Fruit fly (Drosophila melanogaster): Measurements from ENCODE around the gene hh.

The hh gene

DNA sequence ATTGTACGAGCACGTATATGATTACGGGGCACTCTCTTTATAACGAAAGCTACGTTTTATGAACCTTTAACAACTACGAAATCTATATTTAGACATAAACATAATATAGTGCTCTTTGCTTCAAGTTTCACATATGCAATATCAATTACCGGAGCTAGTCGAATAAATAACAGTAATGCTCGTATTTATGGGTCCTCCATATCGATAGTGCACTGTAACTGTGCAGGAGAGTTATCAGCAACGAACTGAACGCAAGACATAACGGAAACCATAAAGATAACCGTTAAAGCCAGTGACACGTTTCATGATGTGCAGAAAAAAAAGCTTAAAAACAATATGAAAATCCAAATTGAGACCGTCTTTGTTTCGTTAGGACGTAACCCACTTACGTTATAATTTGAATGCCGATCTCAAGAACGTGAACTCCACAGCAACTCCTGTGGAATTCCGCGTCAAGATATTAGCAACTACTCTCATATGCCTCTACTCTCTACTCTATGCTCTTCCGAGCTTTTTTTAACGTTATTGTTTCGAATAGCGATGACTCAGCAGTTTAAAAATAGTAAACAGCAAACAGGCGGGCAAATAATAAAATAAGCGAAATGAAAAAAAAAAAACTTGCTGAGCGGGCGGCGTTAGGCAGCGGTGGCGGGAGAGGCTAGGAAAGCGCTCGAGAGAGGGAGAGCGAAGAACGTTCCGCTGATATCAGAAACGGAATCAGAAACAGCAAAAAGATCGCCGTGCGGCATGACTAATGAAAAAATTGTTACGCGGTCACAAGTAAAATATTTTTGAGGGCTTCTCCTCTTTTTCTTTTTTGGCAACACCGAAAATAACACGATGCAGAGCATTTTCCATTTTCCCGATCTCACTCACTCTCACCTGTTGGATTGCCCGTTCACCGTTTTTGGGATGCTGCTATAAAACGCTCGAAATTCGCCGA lies 48.5 kb upstream of the hh start (continued):
- peak; percentile 43 for TF ChIP-seq exex (tag; optimal IDR thresholded peaks at IDR 0.05)
- TF ChIP-seq YL-1 (GFP tag; optimal IDR thresholded peaks at IDR 0.05): no peak
- TF ChIP-seq sisA (GFP tag; IDR thresholded peaks at IDR 0.05): peak; percentile 76
- peak; percentile 52 for TF ChIP-seq pnt (GFP tag; optimal IDR thresholded peaks at IDR 0.05)
- peak; percentile 81 for TF ChIP-seq CG32532 (GFP tag; IDR thresholded peaks at IDR 0.05)
- peak; percentile 84 for TF ChIP-seq CG11695 (GFP tag; IDR thresholded peaks at IDR 0.05)
- peak; percentile 75 for TF ChIP-seq CG17361 (GFP tag; IDR thresholded peaks at IDR 0.05)
- TF ChIP-seq kni (GFP tag; optimal IDR thresholded peaks at IDR 0.05): no peak
- TF ChIP-seq croc (GFP tag; conservative IDR thresholded peaks at IDR 0.05): 0 out of 3 replicates have a peak, but pooled peaks have one; percentile 14
- peak; percentile 5 for TF ChIP-seq CTCF (GFP tag; optimal IDR thresholded peaks at IDR 0.05)
- TF ChIP-seq CG4424 (GFP tag; optimal IDR thresholded peaks at IDR 0.05): peak; percentile 62
- peak; percentile 68 for TF ChIP-seq CG3847 (GFP tag; IDR thresholded peaks at IDR 0.05)
- TF ChIP-seq btn (GFP tag; optimal IDR thresholded peaks at IDR 0.05): peak; percentile 55
- peak; percentile 73 for TF ChIP-seq mirr (GFP tag; optimal IDR thresholded peaks at IDR 0.05)
- peak; percentile 49; the same call in 1 of the 2 replicates for TF ChIP-seq CG4404 (GFP tag; IDR thresholded peaks at IDR 0.05)
- no peak for TF ChIP-seq vnd (GFP tag; IDR thresholded peaks at IDR 0.05; ENCODE audit: partially characterized antibody)
- TF ChIP-seq yki (optimal IDR thresholded peaks at IDR 0.05): no peak
- no peak for TF ChIP-seq Ravus (GFP tag; IDR thresholded peaks at IDR 0.05)
- TF ChIP-seq HmgD (GFP tag; optimal IDR thresholded peaks at IDR 0.05): peak; percentile 29
- TF ChIP-seq fu2 (GFP tag; optimal IDR thresholded peaks at IDR 0.05): peak; percentile 50
- peak; percentile 44; the same call in 1 of the 2 replicates for TF ChIP-seq CG9215 (GFP tag; IDR thresholded peaks at IDR 0.05)
- no peak for TF ChIP-seq ftz-f1 (GFP tag; optimal IDR thresholded peaks at IDR 0.05)
- 0 out of 2 replicates have a peak, but pooled peaks have one; percentile 55 for TF ChIP-seq cas (GFP tag; IDR thresholded peaks at IDR 0.05)
- TF ChIP-seq CG13775 (GFP tag; optimal IDR thresholded peaks at IDR 0.05): peak; percentile 57
- peak; percentile 72 for TF ChIP-seq CG7372 (GFP tag; IDR thresholded peaks at IDR 0.05)
- TF ChIP-seq Bteb2 (GFP tag; optimal IDR thresholded peaks at IDR 0.05): peak; percentile 70
- TF ChIP-seq tx (GFP tag; optimal IDR thresholded peaks at IDR 0.05): peak; percentile 56
- no peak for TF ChIP-seq Doc3 (GFP tag; IDR thresholded peaks at IDR 0.05; ENCODE audit: partially characterized antibody)
- no peak for TF ChIP-seq sna (GFP tag; IDR thresholded peaks at IDR 0.05; ENCODE audit: partially characterized antibody)
- TF ChIP-seq fd3F (GFP tag; optimal IDR thresholded peaks at IDR 0.05): peak; percentile 77
- peak; percentile 83 for TF ChIP-seq CG3281 (GFP tag; optimal IDR thresholded peaks at IDR 0.05)
- TF ChIP-seq CG31388 (GFP tag; optimal IDR thresholded peaks at IDR 0.05): no peak
- TF ChIP-seq CG12155 (GFP tag; optimal IDR thresholded peaks at IDR 0.05): peak; percentile 58
- TF ChIP-seq CG10979 (tag; optimal IDR thresholded peaks at IDR 0.05): peak; percentile 68
- peak; percentile 76 for TF ChIP-seq Aef1 (GFP tag; IDR thresholded peaks at IDR 0.05)
- no peak for TF ChIP-seq CG2875 (GFP tag; optimal IDR thresholded peaks at IDR 0.05)
- TF ChIP-seq Hand (GFP tag; optimal IDR thresholded peaks at IDR 0.05): peak; percentile 58
- TF ChIP-seq CG4328 (GFP tag; optimal IDR thresholded peaks at IDR 0.05): peak; percentile 49
- no peak for TF ChIP-seq trh (GFP tag; optimal IDR thresholded peaks at IDR 0.05)
- no peak for TF ChIP-seq CG3065 (GFP tag; optimal IDR thresholded peaks at IDR 0.05)
- TF ChIP-seq ATbp (GFP tag; optimal IDR thresholded peaks at IDR 0.05): peak; percentile 57
- no peak for TF ChIP-seq zf30C (GFP tag; optimal IDR thresholded peaks at IDR 0.05)
- peak; percentile 41; the same call in 1 of the 2 replicates for TF ChIP-seq CG8765 (GFP tag; IDR thresholded peaks at IDR 0.05)
- peak; percentile 64 for TF ChIP-seq shn (GFP tag; optimal IDR thresholded peaks at IDR 0.05)
- 0 out of 3 replicates have a peak, but pooled peaks have one; percentile 30 for TF ChIP-seq Optix (GFP tag; IDR thresholded peaks at IDR 0.05)
- peak; percentile 56 for TF ChIP-seq CG1602 (GFP tag; optimal IDR thresholded peaks at IDR 0.05)
- TF ChIP-seq seq (GFP tag; IDR thresholded peaks at IDR 0.05): peak; percentile 67
- no peak for TF ChIP-seq prd (optimal IDR thresholded peaks at IDR 0.05)
- peak; percentile 78 for TF ChIP-seq prd (GFP tag; IDR thresholded peaks at IDR 0.05)
- peak; percentile 50; the same call in 1 of the 3 replicates for TF ChIP-seq CG11560 (tag; IDR thresholded peaks at IDR 0.05)

Data from whole organism, embryonic.